Worm (Caenorhabditis elegans) whole organism, L2 larva: ENCODE results near the gene gskl-1.

Experiments used
- C34F6.9 ChIP-seq: fragments of 150-350 bp; optimal IDR thresholded peaks from 2 replicates; lab custom pipeline; 2014; ENCODE audit warnings: missing biosample characterization, missing genetic modification characterization
- F13H6.1 ChIP-seq: sonication (generic microtip); optimal IDR thresholded peaks from 2 replicates; lab custom pipeline; 2016; ENCODE audit warnings: missing genetic modification characterization, missing compliant biosample characterization
- Y55F3AM.14 ChIP-seq: fragments of 200-800 bp; sonication (Bioruptor generic); optimal IDR thresholded peaks from 2 replicates; lab custom pipeline; 2018; ENCODE audit warnings: mild to moderate bottlenecking, missing genetic modification characterization, missing compliant biosample characterization
- ZK546.5 ChIP-seq: sonication (generic microtip); optimal IDR thresholded peaks from 2 replicates; lab custom pipeline; 2017; ENCODE audit warnings: missing biosample characterization, missing genetic modification characterization
- aly-2 ChIP-seq: fragments of 150-350 bp; optimal IDR thresholded peaks from 2 replicates; lab custom pipeline; 2014; ENCODE audit warnings: missing biosample characterization, missing genetic modification characterization
- ama-1 ChIP-seq: fragments of 150-350 bp; optimal IDR thresholded peaks from 2 replicates; lab custom pipeline; 2018; ENCODE audit warnings: inconsistent platforms
- blmp-1 ChIP-seq: sonication (generic microtip); optimal IDR thresholded peaks from 2 replicates; lab custom pipeline; 2017; ENCODE audit warnings: missing genetic modification characterization, mild to moderate bottlenecking, missing compliant biosample characterization, antibody characterized with exemption, moderate library complexity; ENCODE audit not compliant: insufficient read depth
- ceh-16 ChIP-seq: fragments of 150-350 bp; optimal IDR thresholded peaks from 2 replicates; lab custom pipeline; 2014; ENCODE audit warnings: missing biosample characterization, missing genetic modification characterization
- ceh-82 ChIP-seq: fragments of 150-350 bp; optimal IDR thresholded peaks from 2 replicates; lab custom pipeline; 2014; ENCODE audit warnings: missing biosample characterization, missing genetic modification characterization
- crh-2 ChIP-seq: sonication (generic microtip); optimal IDR thresholded peaks from 2 replicates; lab custom pipeline; 2017; ENCODE audit warnings: missing biosample characterization, missing genetic modification characterization
- dmd-4 ChIP-seq: sonication (generic microtip); optimal IDR thresholded peaks from 2 replicates; lab custom pipeline; 2017; ENCODE audit warnings: missing biosample characterization, missing genetic modification characterization
- egl-27 ChIP-seq: sonication (generic microtip); optimal IDR thresholded peaks from 3 replicates; lab custom pipeline; 2017; ENCODE audit warnings: missing biosample characterization, missing genetic modification reagents, missing genetic modification characterization
- elt-1 ChIP-seq: fragments of 150-350 bp; optimal IDR thresholded peaks from 2 replicates; lab custom pipeline; 2014; ENCODE audit warnings: missing biosample characterization, missing genetic modification characterization
- fos-1 ChIP-seq: fragments of 150-350 bp; optimal IDR thresholded peaks from 2 replicates; lab custom pipeline; 2014; ENCODE audit warnings: missing biosample characterization, missing genetic modification characterization
- gmeb-1 ChIP-seq: fragments of 150-350 bp; optimal IDR thresholded peaks from 2 replicates; lab custom pipeline; 2014; ENCODE audit warnings: missing biosample characterization, missing genetic modification characterization
- lin-11 ChIP-seq: fragments of 150-350 bp; sonication (generic microtip); optimal IDR thresholded peaks from 2 replicates; lab custom pipeline; 2014; ENCODE audit warnings: missing biosample characterization, missing genetic modification characterization, inconsistent platforms, mixed read lengths
- lin-39 ChIP-seq: fragments of 150-350 bp; optimal IDR thresholded peaks from 2 replicates; lab custom pipeline; 2014; ENCODE audit warnings: missing biosample characterization, missing genetic modification reagents, missing genetic modification characterization
- mdl-1 ChIP-seq, 2 experiments: fragments of 150-350 bp in 1 of 2; sonication (generic microtip) in 1 of 2; optimal IDR thresholded peaks; 2 replicates each; lab custom pipeline; 2017; ENCODE audit warnings: missing biosample characterization in 2 of 2, missing genetic modification characterization in 2 of 2
- nhr-10 ChIP-seq: sonication (generic microtip); optimal IDR thresholded peaks from 2 replicates; lab custom pipeline; 2017; ENCODE audit warnings: missing biosample characterization, missing genetic modification characterization
- nhr-11 ChIP-seq: fragments of 150-350 bp; optimal IDR thresholded peaks from 2 replicates; lab custom pipeline; 2014; ENCODE audit warnings: missing biosample characterization, missing genetic modification characterization
- nhr-21 ChIP-seq: fragments of 150-350 bp; optimal IDR thresholded peaks from 2 replicates; lab custom pipeline; 2014; ENCODE audit warnings: missing biosample characterization, missing genetic modification characterization
- nhr-23 ChIP-seq: fragments of 150-350 bp; optimal IDR thresholded peaks from 2 replicates; lab custom pipeline; 2014; ENCODE audit warnings: missing biosample characterization, missing genetic modification reagents, missing genetic modification characterization
- nhr-237 ChIP-seq: fragments of 150-350 bp; optimal IDR thresholded peaks from 2 replicates; lab custom pipeline; 2014; ENCODE audit warnings: missing biosample characterization, missing genetic modification characterization
- nhr-25 ChIP-seq: fragments of 150-350 bp; sonication (generic microtip); optimal IDR thresholded peaks from 3 replicates; lab custom pipeline; 2014; ENCODE audit warnings: missing biosample characterization, missing genetic modification characterization
- nhr-6 ChIP-seq: fragments of 150-350 bp; optimal IDR thresholded peaks from 2 replicates; lab custom pipeline; 2014; ENCODE audit warnings: missing biosample characterization, missing genetic modification characterization
- nhr-77 ChIP-seq: fragments of 150-350 bp; optimal IDR thresholded peaks from 2 replicates; lab custom pipeline; 2014; ENCODE audit warnings: missing biosample characterization, missing genetic modification characterization
- peb-1 ChIP-seq: fragments of 150-350 bp; optimal IDR thresholded peaks from 2 replicates; lab custom pipeline; 2014; ENCODE audit warnings: missing biosample characterization, missing genetic modification characterization
- sem-4 ChIP-seq: fragments of 150-350 bp; optimal IDR thresholded peaks from 2 replicates; lab custom pipeline; 2014; ENCODE audit warnings: missing biosample characterization, missing genetic modification reagents, missing genetic modification characterization
- sma-9 ChIP-seq, 2 experiments: fragments of 150-350 bp in 1 of 2; sonication (generic microtip) in 1 of 2; optimal IDR thresholded peaks; 2 replicates each; lab custom pipeline; 2014 to 2016; ENCODE audit warnings: missing genetic modification characterization in 2 of 2, mild to moderate bottlenecking in 1 of 2, missing biosample characterization in 1 of 2, missing compliant biosample characterization in 1 of 2, missing genetic modification reagents in 1 of 2, moderate library complexity in 1 of 2
- unc-39 ChIP-seq: fragments of 150-350 bp; optimal IDR thresholded peaks from 2 replicates; lab custom pipeline; 2014; ENCODE audit warnings: missing biosample characterization, missing genetic modification characterization
- unc-62 ChIP-seq: fragments of 150-350 bp; optimal IDR thresholded peaks from 2 replicates; lab custom pipeline; 2014; ENCODE audit warnings: missing biosample characterization, missing genetic modification reagents, missing genetic modification characterization
- zag-1 ChIP-seq: fragments of 150-350 bp; optimal IDR thresholded peaks from 2 replicates; lab custom pipeline; 2014; ENCODE audit warnings: missing biosample characterization, missing genetic modification characterization
- ztf-1 ChIP-seq: fragments of 200-800 bp; sonication (Bioruptor generic); conservative IDR thresholded peaks from 2 replicates; pipeline ENCODE4 v1.3.6; 2022; ENCODE audit warnings: missing genetic modification characterization, missing compliant biosample characterization
- ztf-11 ChIP-seq: sonication (generic microtip); optimal IDR thresholded peaks from 2 replicates; lab custom pipeline; 2017; ENCODE audit warnings: missing biosample characterization, missing genetic modification characterization
- ztf-4 ChIP-seq: fragments of 150-350 bp; optimal IDR thresholded peaks from 2 replicates; lab custom pipeline; 2014; ENCODE audit warnings: missing biosample characterization, missing genetic modification characterization

The gskl-1 gene

DNA sequence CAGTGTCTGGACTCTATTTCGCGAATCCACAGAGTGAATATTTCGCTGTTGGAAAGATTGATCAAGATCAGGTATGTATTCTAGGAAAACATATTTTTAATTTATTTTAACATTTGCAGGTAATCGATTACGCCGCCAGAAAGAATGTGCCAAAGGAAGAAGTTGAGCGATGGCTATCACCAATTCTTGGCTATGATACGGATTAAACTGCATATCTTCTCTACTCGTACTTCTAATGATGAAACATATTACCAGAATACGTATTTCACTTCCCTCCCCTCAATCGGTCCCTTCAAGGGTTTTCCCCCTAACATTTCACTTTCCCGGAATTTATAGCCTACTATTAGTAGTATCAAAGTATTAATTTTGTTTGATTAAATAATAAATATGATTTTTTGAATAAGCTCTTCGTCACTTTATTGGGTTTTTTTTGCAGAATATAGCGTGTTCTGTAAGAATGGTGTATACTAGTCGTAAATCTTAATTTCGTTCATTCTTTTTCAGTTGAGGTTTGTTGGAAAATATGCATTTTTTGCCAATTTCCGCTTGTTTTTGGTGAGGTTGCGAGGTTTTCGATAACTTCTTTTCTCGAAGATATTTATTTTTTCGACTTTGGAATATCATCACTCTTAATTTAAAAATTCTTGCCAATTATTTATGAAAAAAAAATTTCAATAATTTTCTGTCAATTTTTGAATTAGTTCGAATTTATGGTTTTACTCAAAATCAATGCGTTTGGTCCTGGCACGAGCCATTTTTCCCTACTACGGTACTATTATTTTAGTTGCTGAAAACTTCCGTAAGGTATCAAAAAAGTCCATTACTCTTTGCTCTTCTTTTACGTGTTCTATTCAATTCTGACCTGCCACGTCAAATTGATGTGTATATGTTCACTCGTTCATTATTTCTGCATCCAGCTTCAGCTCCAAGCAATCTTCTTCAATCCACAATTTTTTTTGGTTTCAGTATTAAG, 16.4 kb upstream of the gskl-1 start:
- TF ChIP-seq nhr-10 (no peak), nhr-25 (no peak), zag-1 (tag; lab: Kevin White, UChicago) (no peak), sma-9 (GFP tag; optimal IDR thresholded peaks at IDR 0.05; lab: Kevin White, UChicago) (no peak), sma-9 (tag; optimal IDR thresholded peaks at IDR 0.05; lab: Kevin White, UChicago) (no peak), nhr-237 (no peak), aly-2 (tag; lab: Kevin White, UChicago) (no peak), fos-1 (tag; lab: Kevin White, UChicago) (no peak), blmp-1 (tag; lab: Kevin White, UChicago) (no peak)

DNA sequence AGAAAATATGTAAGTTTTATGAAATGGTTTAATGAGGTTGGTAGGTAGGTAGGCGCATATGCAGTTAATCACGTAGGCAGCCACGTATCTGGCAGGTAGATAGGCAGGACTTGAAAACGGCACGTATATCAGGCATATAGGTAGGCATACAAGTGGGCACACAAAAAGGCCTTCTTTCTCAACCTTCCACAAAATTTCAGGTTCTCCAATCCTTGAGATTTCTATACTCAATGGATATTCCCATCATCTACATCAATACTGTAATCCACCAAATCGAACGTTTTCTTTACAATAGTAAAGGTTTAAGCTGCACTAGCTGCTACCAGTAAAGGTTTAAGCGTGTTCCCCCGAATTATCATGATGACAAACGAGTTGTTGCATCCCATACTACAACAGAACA, 15.1 kb upstream of the gskl-1 start:
- TF ChIP-seq dmd-4 (tag; lab: Kevin White, UChicago) (no peak), peb-1 (tag; lab: Kevin White, UChicago) (no peak), lin-39 (tag; lab: Kevin White, UChicago) (no peak), elt-1 (tag; lab: Kevin White, UChicago) (no peak), nhr-21 (no peak), blmp-1 (tag; lab: Kevin White, UChicago) (no peak), ztf-1 (no peak), lin-11 (tag; lab: Kevin White, UChicago) (no peak), ceh-16 (tag; lab: Kevin White, UChicago) (no peak), ztf-11 (tag; lab: Kevin White, UChicago) (no peak), gmeb-1 (no peak), fos-1 (tag; lab: Kevin White, UChicago) (no peak), unc-39 (tag; lab: Kevin White, UChicago) (no peak), crh-2 (tag; lab: Kevin White, UChicago) (no peak), unc-62 (no peak), ZK546.5 (tag; lab: Kevin White, UChicago) (no peak)

DNA sequence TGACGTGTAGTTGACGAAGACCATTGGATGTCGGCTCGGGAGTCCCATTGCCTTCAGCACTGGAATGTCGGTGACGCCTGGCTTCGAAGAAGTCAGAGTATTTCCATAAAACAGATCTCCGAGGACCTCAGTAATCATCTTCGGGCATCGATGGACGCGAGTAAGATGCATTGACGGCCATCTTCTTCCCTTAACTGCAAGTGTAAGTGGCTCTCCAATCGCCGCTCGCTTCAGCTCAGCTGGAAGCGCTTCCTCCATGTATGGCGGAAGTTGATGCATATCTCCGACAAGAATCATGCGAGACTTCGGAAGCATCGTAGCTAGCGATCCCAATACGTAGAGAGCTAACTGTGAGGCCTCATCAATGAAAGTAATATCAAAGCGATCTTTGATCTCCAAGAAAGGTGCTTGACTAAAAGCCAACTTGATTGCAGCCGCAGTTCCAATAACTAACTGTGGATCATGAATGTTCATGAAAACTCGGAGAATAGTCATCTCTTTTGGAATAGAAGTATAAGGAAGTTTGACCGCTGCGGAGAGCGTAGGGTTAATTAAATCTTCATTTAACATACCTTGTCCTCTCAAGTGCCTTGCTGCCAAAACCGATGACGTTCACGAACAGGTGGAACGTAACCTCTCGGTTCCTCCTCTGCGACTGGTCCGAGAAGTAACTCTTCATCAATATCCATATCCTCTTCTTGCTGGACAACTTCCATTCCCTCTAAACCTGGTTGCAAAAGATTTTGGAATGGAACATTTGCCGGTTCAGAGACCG, 13.2 kb upstream of the gskl-1 start:
- TF ChIP-seq ceh-16 (tag; lab: Kevin White, UChicago) (no peak), unc-62 (no peak), ztf-1 (no peak), nhr-77 (tag; lab: Kevin White, UChicago) (no peak), nhr-10 (no peak), mdl-1 (tag; optimal IDR thresholded peaks at IDR 0.05; lab: Kevin White, UChicago) (no peak), nhr-6 (no peak), Y55F3AM.14 (no peak), F13H6.1 (tag; lab: Kevin White, UChicago) (no peak), nhr-237 (no peak), unc-39 (tag; lab: Kevin White, UChicago) (no peak), ceh-82 (tag; lab: Kevin White, UChicago) (no peak), nhr-11 (no peak), crh-2 (tag; lab: Kevin White, UChicago) (no peak), zag-1 (tag; lab: Kevin White, UChicago) (no peak), egl-27 (tag; lab: Kevin White, UChicago) (no peak), peb-1 (tag; lab: Kevin White, UChicago) (no peak), nhr-23 (tag; lab: Kevin White, UChicago) (no peak), ztf-4 (tag; lab: Kevin White, UChicago) (no peak)

DNA sequence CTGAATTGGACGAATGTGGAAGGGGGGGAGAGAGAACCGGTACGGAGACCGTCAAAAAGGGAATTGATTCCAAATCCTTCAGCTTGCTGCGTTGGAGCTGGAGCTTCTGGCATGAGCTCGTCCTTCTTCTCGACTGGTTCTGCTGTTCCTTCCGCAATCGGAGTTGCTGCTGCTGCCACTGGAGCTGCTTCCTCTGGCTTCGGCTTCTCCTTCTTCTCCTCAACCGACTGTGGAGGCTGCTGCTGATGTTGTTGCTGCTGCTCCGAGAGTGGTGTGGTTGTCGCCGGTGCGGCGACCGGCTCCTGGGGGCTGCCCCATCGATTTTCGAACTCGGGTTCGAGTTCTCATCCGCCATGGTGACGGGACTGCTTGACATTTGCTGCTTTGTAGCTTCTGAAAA, 12.6 kb upstream of the gskl-1 start, which contains the start of gene R03D7.2:
TSS of gene R03D7.2 (minus strand) at position 399 of the 400 bp plus-strand sequence.
- no peak for TF ChIP-seq C34F6.9
- no peak for TF ChIP-seq ceh-16 (tag; lab: Kevin White, UChicago)
- TF ChIP-seq nhr-21: no peak
- no peak for TF ChIP-seq ztf-1
- TF ChIP-seq sem-4 (tag; lab: Kevin White, UChicago): no peak
- no peak for TF ChIP-seq ama-1 (lab: Kevin White, UChicago)
- TF ChIP-seq zag-1 (tag; lab: Kevin White, UChicago): no peak
- no peak for TF ChIP-seq blmp-1 (tag; lab: Kevin White, UChicago)
- no peak for TF ChIP-seq sma-9 (GFP tag; optimal IDR thresholded peaks at IDR 0.05; lab: Kevin White, UChicago)
- TF ChIP-seq sma-9 (tag; optimal IDR thresholded peaks at IDR 0.05; lab: Kevin White, UChicago): no peak
- no peak for TF ChIP-seq unc-62
- TF ChIP-seq nhr-11: no peak
- TF ChIP-seq Y55F3AM.14: no peak
- no peak for TF ChIP-seq nhr-10
- no peak for TF ChIP-seq dmd-4 (tag; lab: Kevin White, UChicago)
- no peak for TF ChIP-seq lin-11 (tag; lab: Kevin White, UChicago)
